Fruit fly (Drosophila melanogaster): Measurements from ENCODE around the gene Sfp24F.

Sfp24F gene

DNA sequence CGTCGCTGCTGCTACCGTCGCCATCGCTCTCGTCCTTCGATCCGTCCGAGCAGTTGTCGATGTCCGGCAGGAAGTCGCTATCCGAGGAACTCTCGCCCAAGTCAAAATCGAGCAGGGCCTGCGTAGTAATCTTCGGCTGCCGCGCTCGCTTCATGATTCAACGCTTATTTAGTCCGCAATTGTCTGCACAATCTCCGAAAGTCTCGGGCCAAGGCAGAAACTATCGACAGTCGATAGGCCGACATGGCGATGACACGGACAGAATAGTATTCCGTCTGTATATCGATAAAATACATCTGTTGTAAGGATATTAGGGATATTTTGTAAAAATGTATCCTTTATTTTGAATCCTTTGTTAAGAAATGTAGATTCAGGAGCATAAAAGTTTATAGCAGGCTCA, 10.9 kb upstream of the Sfp24F start, which contains the start of gene CG15439 (continued):
- TF ChIP-seq wek (GFP tag; optimal IDR thresholded peaks at IDR 0.05) (peak; percentile 64), CG14014 (GFP tag; IDR thresholded peaks at IDR 0.05) (no peak), phol (tag; optimal IDR thresholded peaks at IDR 0.05) (peak; percentile 17), kni (GFP tag; optimal IDR thresholded peaks at IDR 0.05) (no peak), amos (GFP tag; IDR thresholded peaks at IDR 0.05; ENCODE audit: partially characterized antibody) (peak; percentile 72), tna (GFP tag; IDR thresholded peaks at IDR 0.05; ENCODE audit: partially characterized antibody) (peak; percentile 83), CG30403 (GFP tag; optimal IDR thresholded peaks at IDR 0.05) (no peak), CG2116 (GFP tag; optimal IDR thresholded peaks at IDR 0.05) (peak; percentile 86), pzg (GFP tag; optimal IDR thresholded peaks at IDR 0.05) (peak; percentile 39), CG13287 (GFP tag; IDR thresholded peaks at IDR 0.05; ENCODE audit: partially characterized antibody) (peak; percentile 83), CG14710 (tag; optimal IDR thresholded peaks at IDR 0.05) (peak; percentile 13), Hr39 (optimal IDR thresholded peaks at IDR 0.05) (no peak), Sry-δ (GFP tag; optimal IDR thresholded peaks at IDR 0.05) (peak; percentile 43), Scr (GFP tag; IDR thresholded peaks at IDR 0.05; ENCODE audit: partially characterized antibody) (peak; percentile 76), hb (GFP tag; IDR thresholded peaks at IDR 0.05; ENCODE audit: partially characterized antibody) (0 out of 3 replicates have a peak, but pooled peaks have one; percentile 63), CG2129 (GFP tag; IDR thresholded peaks at IDR 0.05; ENCODE audit: partially characterized antibody) (peak; percentile 43; the same call in 1 of the 2 replicates), CG4617 (GFP tag; optimal IDR thresholded peaks at IDR 0.05; ENCODE audit: borderline replicate concordance) (peak; percentile 55), CG17186 (GFP tag; optimal IDR thresholded peaks at IDR 0.05) (no peak), slp2 (GFP tag; optimal IDR thresholded peaks at IDR 0.05) (no peak), CG5953 (GFP tag; IDR thresholded peaks at IDR 0.05) (no peak), CG9932 (GFP tag; IDR thresholded peaks at IDR 0.05) (no peak), vnd (GFP tag; IDR thresholded peaks at IDR 0.05; ENCODE audit: partially characterized antibody) (peak; percentile 72), Dref (GFP tag; IDR thresholded peaks at IDR 0.05) (peak; percentile 77), CG6791 (GFP tag; IDR thresholded peaks at IDR 0.05; ENCODE audit: partially characterized antibody) (peak; percentile 82), sna (GFP tag; IDR thresholded peaks at IDR 0.05; ENCODE audit: partially characterized antibody) (peak; percentile 70), eyg (GFP tag; optimal IDR thresholded peaks at IDR 0.05) (no peak), lab (GFP tag; optimal IDR thresholded peaks at IDR 0.05) (no peak), emc (GFP tag; optimal IDR thresholded peaks at IDR 0.05) (no peak), unc-4 (GFP tag; IDR thresholded peaks at IDR 0.05; ENCODE audit: partially characterized antibody) (peak; percentile 77), CG9727 (GFP tag; optimal IDR thresholded peaks at IDR 0.05) (no peak), da (GFP tag; optimal IDR thresholded peaks at IDR 0.05) (no peak), YL-1 (GFP tag; optimal IDR thresholded peaks at IDR 0.05) (peak; percentile 22), BEAF-32 (GFP tag; optimal IDR thresholded peaks at IDR 0.05) (peak; percentile 54), Bgb (GFP tag; IDR thresholded peaks at IDR 0.05; ENCODE audit: partially characterized antibody) (peak; percentile 72), CG14860 (GFP tag; IDR thresholded peaks at IDR 0.05; ENCODE audit: partially characterized antibody) (peak; percentile 49), lola (GFP tag; optimal IDR thresholded peaks at IDR 0.05) (no peak), CG13894 (tag; optimal IDR thresholded peaks at IDR 0.05) (no peak)

DNA sequence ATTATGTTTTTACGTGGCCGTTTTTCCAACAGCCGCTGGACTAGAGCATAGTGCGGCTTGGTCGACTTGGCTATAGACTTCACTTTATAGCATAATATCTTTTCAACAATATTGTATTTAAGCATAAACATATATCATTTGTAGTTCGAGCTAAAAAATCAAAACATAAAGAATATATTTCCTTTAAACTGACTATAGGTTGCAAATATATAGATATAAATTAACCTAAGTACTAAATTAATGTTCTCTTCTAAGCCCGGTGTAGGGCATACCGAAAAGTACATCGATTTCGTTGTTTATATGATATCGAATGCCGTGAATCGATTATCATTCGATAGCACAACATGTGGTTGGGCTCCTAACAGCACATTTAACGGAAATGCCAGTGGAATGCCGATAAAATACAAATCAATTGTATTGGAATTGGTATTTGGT, 6.7 kb upstream of the Sfp24F start, which contains the start of gene MFS18:
TSS of gene MFS18 (minus strand) at position 54 of the 435 bp plus-strand sequence.
- TF ChIP-seq Rfx (GFP tag; IDR thresholded peaks at IDR 0.05) (peak; percentile 98), CG12236 (GFP tag; optimal IDR thresholded peaks at IDR 0.05) (peak; percentile 31), CG4282 (GFP tag; optimal IDR thresholded peaks at IDR 0.05) (no peak), CG7556 (GFP tag; optimal IDR thresholded peaks at IDR 0.05) (peak; percentile 97), CG13296 (GFP tag; optimal IDR thresholded peaks at IDR 0.05) (peak; percentile 97), mld (GFP tag; IDR thresholded peaks at IDR 0.05; ENCODE audit: partially characterized antibody) (peak; percentile 71; the same call in 1 of the 3 replicates), CG6791 (GFP tag; IDR thresholded peaks at IDR 0.05; ENCODE audit: partially characterized antibody) (peak; percentile 88), CG14050 (GFP tag; IDR thresholded peaks at IDR 0.05) (peak; percentile 98), CG7928 (GFP tag; optimal IDR thresholded peaks at IDR 0.05) (peak; percentile 76), CG14710 (tag; optimal IDR thresholded peaks at IDR 0.05) (peak; percentile 99), mirr (GFP tag; optimal IDR thresholded peaks at IDR 0.05) (peak; percentile 89), sd (tag; optimal IDR thresholded peaks at IDR 0.05) (peak; percentile 98), CG8281 (tag; optimal IDR thresholded peaks at IDR 0.05) (peak; percentile 91), CG18011 (GFP tag; optimal IDR thresholded peaks at IDR 0.05) (peak; percentile 85), Aef1 (GFP tag; IDR thresholded peaks at IDR 0.05) (peak; percentile 98)

All from whole organism, embryonic.